Fruit fly (Drosophila melanogaster) whole organism, wandering third instar larva: ENCODE results near the gene CG13074.

Source experiments
- CG32264 ChIP-seq: fragments of 200-800 bp; sonication (Bioruptor generic); optimal IDR thresholded peaks from 2 replicates; lab custom pipeline; 2016; ENCODE audit warnings: missing biosample characterization, missing genetic modification characterization
- CG9705 ChIP-seq: fragments of 200-800 bp; sonication (Bioruptor generic); optimal IDR thresholded peaks from 2 replicates; lab custom pipeline; 2018; ENCODE audit warnings: missing biosample characterization, mild to moderate bottlenecking, missing genetic modification characterization
- CrebA ChIP-seq: fragments of 200-800 bp; sonication (Bioruptor generic); optimal IDR thresholded peaks from 2 replicates; lab custom pipeline; 2016; ENCODE audit warnings: missing biosample characterization, mild to moderate bottlenecking, missing genetic modification characterization, borderline replicate concordance
- Dfd ChIP-seq: fragments of >200 bp; optimal IDR thresholded peaks from 2 replicates; lab custom pipeline; 2017; ENCODE audit warnings: missing biosample characterization, missing genetic modification characterization
- Dif ChIP-seq: fragments of 200-275, 200-300 bp; sonication (Bioruptor generic); optimal IDR thresholded peaks from 2 replicates; lab custom pipeline; 2018; ENCODE audit warnings: missing biosample characterization, missing genetic modification characterization; ENCODE audit not compliant: partially characterized antibody
- GATAd ChIP-seq: sonication (Bioruptor generic); optimal IDR thresholded peaks from 2 replicates; lab custom pipeline; 2016; ENCODE audit warnings: missing biosample characterization, missing genetic modification characterization
- HLH106 ChIP-seq: fragments of 200-800 bp; optimal IDR thresholded peaks from 3 replicates; lab custom pipeline; 2019; ENCODE audit warnings: missing biosample characterization, mild to moderate bottlenecking, missing genetic modification characterization, moderate library complexity
- Hnf4 ChIP-seq: fragments of 200-800 bp; sonication (Bioruptor generic); optimal IDR thresholded peaks from 2 replicates; lab custom pipeline; 2016; ENCODE audit warnings: missing biosample characterization, mild to moderate bottlenecking, missing genetic modification characterization
- Hr83 ChIP-seq: fragments of 200-300 bp; sonication (Bioruptor generic); optimal IDR thresholded peaks from 2 replicates; lab custom pipeline; 2016; ENCODE audit warnings: missing biosample characterization, mild to moderate bottlenecking, missing genetic modification characterization, moderate library complexity; ENCODE audit not compliant: poor library complexity, severe bottlenecking
- Jra ChIP-seq: sonication (Bioruptor generic); optimal IDR thresholded peaks from 2 replicates; lab custom pipeline; 2016; ENCODE audit warnings: missing biosample characterization, missing genetic modification characterization
- Mio ChIP-seq: sonication (Bioruptor generic); optimal IDR thresholded peaks from 2 replicates; lab custom pipeline; 2016; ENCODE audit warnings: missing biosample characterization, missing genetic modification characterization
- Myc ChIP-seq: fragments of >200 bp; optimal IDR thresholded peaks from 2 replicates; lab custom pipeline; 2017
- Rel ChIP-seq, 2 experiments: fragments of 200-800 bp; sonication (Bioruptor generic) in 1 of 2; optimal IDR thresholded peaks; 2 replicates in 1 of 2; 3 replicates in 1 of 2; lab custom pipeline; 2016 to 2019; ENCODE audit warnings: mild to moderate bottlenecking in 2 of 2, missing biosample characterization in 2 of 2, missing genetic modification characterization in 2 of 2, moderate library complexity in 1 of 2
- Sp1 ChIP-seq: fragments of 200-800 bp; sonication (Bioruptor generic); optimal IDR thresholded peaks from 3 replicates; lab custom pipeline; 2019; ENCODE audit warnings: missing biosample characterization, mild to moderate bottlenecking, missing genetic modification characterization, moderate library complexity
- Vsx2 ChIP-seq: fragments of 200-300, 225-300 bp; sonication (Bioruptor generic); optimal IDR thresholded peaks from 2 replicates; lab custom pipeline; 2018; ENCODE audit warnings: missing biosample characterization, missing genetic modification characterization; ENCODE audit not compliant: partially characterized antibody
- br ChIP-seq: fragments of 200-800 bp; sonication (Bioruptor generic); optimal IDR thresholded peaks from 2 replicates; lab custom pipeline; 2016; ENCODE audit warnings: missing biosample characterization, missing genetic modification characterization
- brk ChIP-seq: fragments of 200-800 bp; sonication (Bioruptor generic); optimal IDR thresholded peaks from 2 replicates; lab custom pipeline; 2016; ENCODE audit warnings: missing biosample characterization, mild to moderate bottlenecking, missing genetic modification characterization
- dl ChIP-seq, 2 experiments: fragments of 175-275, 200-275 bp in 1 of 2; fragments of 200-275 bp in 1 of 2; sonication (Bioruptor generic); optimal IDR thresholded peaks; lab custom pipeline; 2018; ENCODE audit warnings: mild to moderate bottlenecking in 2 of 2, missing biosample characterization in 2 of 2, missing genetic modification characterization in 2 of 2, moderate library complexity in 2 of 2; ENCODE audit not compliant: partially characterized antibody in 2 of 2, insufficient read depth in 1 of 2
- dsf ChIP-seq: sonication (Bioruptor generic); optimal IDR thresholded peaks from 2 replicates; lab custom pipeline; 2016; ENCODE audit warnings: missing biosample characterization, missing genetic modification characterization, borderline replicate concordance
- ey ChIP-seq: fragments of 200-800 bp; sonication (Bioruptor generic); optimal IDR thresholded peaks from 2 replicates; lab custom pipeline; 2016; ENCODE audit warnings: missing biosample characterization, missing genetic modification characterization
- foxo ChIP-seq, 2 experiments: fragments of 200-800 bp; sonication (Bioruptor generic); optimal IDR thresholded peaks; 2 replicates in 1 of 2; 3 replicates in 1 of 2; lab custom pipeline; 2016 to 2017; ENCODE audit warnings: missing biosample characterization in 2 of 2, missing genetic modification characterization in 2 of 2
- fru ChIP-seq: fragments of 200-800 bp; sonication (Bioruptor generic); optimal IDR thresholded peaks from 3 replicates; lab custom pipeline; 2016; ENCODE audit warnings: missing biosample characterization, mild to moderate bottlenecking, missing genetic modification characterization
- h ChIP-seq: fragments of 200-800 bp; sonication (Bioruptor generic); optimal IDR thresholded peaks from 3 replicates; lab custom pipeline; 2016; ENCODE audit warnings: missing biosample characterization, mild to moderate bottlenecking, missing genetic modification characterization
- jim ChIP-seq: fragments of 175-275, 200-325 bp; sonication (Bioruptor generic); optimal IDR thresholded peaks from 2 replicates; lab custom pipeline; 2016; ENCODE audit warnings: missing biosample characterization, mild to moderate bottlenecking, missing genetic modification characterization
- lola ChIP-seq: fragments of >200 bp; optimal IDR thresholded peaks from 2 replicates; lab custom pipeline; 2017; ENCODE audit warnings: missing biosample characterization, missing genetic modification characterization
- pan ChIP-seq: fragments of >200 bp; optimal IDR thresholded peaks from 2 replicates; lab custom pipeline; 2017
- psq ChIP-seq: fragments of 200-800 bp; sonication (Bioruptor generic); optimal IDR thresholded peaks from 3 replicates; lab custom pipeline; 2017; ENCODE audit warnings: missing biosample characterization, mild to moderate bottlenecking, missing genetic modification characterization, moderate library complexity
- rgr ChIP-seq: fragments of 200-800 bp; sonication (Bioruptor generic); optimal IDR thresholded peaks from 3 replicates; lab custom pipeline; 2016; ENCODE audit warnings: missing biosample characterization, mild to moderate bottlenecking, missing genetic modification characterization
- sv ChIP-seq: fragments of 200-800 bp; sonication (Bioruptor generic); optimal IDR thresholded peaks from 3 replicates; lab custom pipeline; 2016; ENCODE audit warnings: missing biosample characterization, missing genetic modification characterization
- tai ChIP-seq: sonication (Bioruptor generic); optimal IDR thresholded peaks from 2 replicates; lab custom pipeline; 2016; ENCODE audit warnings: missing biosample characterization, missing genetic modification characterization
- usp ChIP-seq: fragments of >200 bp; optimal IDR thresholded peaks from 2 replicates; lab custom pipeline; 2017; ENCODE audit warnings: missing biosample characterization, missing genetic modification characterization
- woc ChIP-seq: sonication (Bioruptor generic); optimal IDR thresholded peaks from 2 replicates; lab custom pipeline; 2016; ENCODE audit warnings: missing biosample characterization, mild to moderate bottlenecking, missing genetic modification characterization

Gene CG13074

dm6 chr3L:16051719-16052122 is 45.6 kb downstream of the CG13074 start, which contains the start of gene Mbs:
Gene Mbs, plus strand, starts transcription at chr3L:16051959.
- TF ChIP-seq jim (GFP tag; lab: Kevin White, UChicago): no peak
- peak; percentile 52 for TF ChIP-seq Sp1 (GFP tag; lab: Kevin White, UChicago)
- peak; percentile 42 for TF ChIP-seq Hnf4 (GFP tag; lab: Kevin White, UChicago)
- peak; percentile 32 for TF ChIP-seq tai (GFP tag; lab: Kevin White, UChicago)
- peak; percentile 50 for TF ChIP-seq Vsx2
- TF ChIP-seq brk: peak; percentile 37
- TF ChIP-seq Rel (GFP tag; optimal IDR thresholded peaks at IDR 0.05; lab: Kevin White, UChicago): no peak
- peak; percentile 57 for TF ChIP-seq Rel (tag; optimal IDR thresholded peaks at IDR 0.05; lab: Kevin White, UChicago)
- no peak for TF ChIP-seq GATAd (GFP tag; lab: Kevin White, UChicago)
- TF ChIP-seq woc (GFP tag; lab: Kevin White, UChicago): peak; percentile 42
- peak; percentile 24 for TF ChIP-seq HLH106 (tag; lab: Kevin White, UChicago)
- no peak for TF ChIP-seq rgr (GFP tag; lab: Kevin White, UChicago)
- TF ChIP-seq Mio (GFP tag; lab: Kevin White, UChicago): no peak
- TF ChIP-seq, all 38 proteins: peak for 8

- TF ChIP-seq Hnf4 (GFP tag; lab: Kevin White, UChicago) (no peak), Hr83 (GFP tag; lab: Kevin White, UChicago) (no peak), sv (GFP tag; lab: Kevin White, UChicago) (no peak), br (GFP tag; lab: Kevin White, UChicago) (no peak), Vsx2 (peak; percentile 92), woc (GFP tag; lab: Kevin White, UChicago) (no peak), Rel (GFP tag; optimal IDR thresholded peaks at IDR 0.05; lab: Kevin White, UChicago) (no peak), Rel (tag; optimal IDR thresholded peaks at IDR 0.05; lab: Kevin White, UChicago) (peak; percentile 65), dl (GFP tag; optimal IDR thresholded peaks at IDR 0.05; lab: Kevin White, UChicago; ENCODE audit: insufficient read depth in 1 of 2, partially characterized antibody in 2 of 2) (no peak), lola (GFP tag; lab: Kevin White, UChicago) (no peak), HLH106 (tag; lab: Kevin White, UChicago) (peak; percentile 15), h (GFP tag; lab: Kevin White, UChicago) (no peak), tai (GFP tag; lab: Kevin White, UChicago) (no peak), rgr (GFP tag; lab: Kevin White, UChicago) (no peak), usp (GFP tag; lab: Kevin White, UChicago) (no peak), brk (no peak), CG32264 (GFP tag; lab: Kevin White, UChicago) (no peak), Dfd (GFP tag; lab: Kevin White, UChicago) (no peak), ey (GFP tag; lab: Kevin White, UChicago) (no peak), Dif (GFP tag; lab: Kevin White, UChicago) (no peak), fru (GFP tag; lab: Kevin White, UChicago) (no peak), pan (lab: Kevin White, UChicago) (no peak), GATAd (GFP tag; lab: Kevin White, UChicago) (no peak), Myc (lab: Kevin White, UChicago) (peak; percentile 74), dsf (no peak), CG9705 (GFP tag; lab: Kevin White, UChicago) (no peak)
Measured at dm6 chr3L:16050887-16051258, 46.4 kb downstream of the CG13074 start, which contains the start of gene Diap1. Gene Diap1, minus strand, starts transcription at chr3L:16051034.

dm6 chr3L:16049955-16050886 is 47.1 kb downstream of the CG13074 start:
- TF ChIP-seq woc (GFP tag; lab: Kevin White, UChicago) (no peak), br (GFP tag; lab: Kevin White, UChicago) (peak; percentile 2), jim (GFP tag; lab: Kevin White, UChicago) (no peak), Hnf4 (GFP tag; lab: Kevin White, UChicago) (peak; percentile 22), HLH106 (tag; lab: Kevin White, UChicago) (no peak), psq (GFP tag; lab: Kevin White, UChicago) (no peak), usp (GFP tag; lab: Kevin White, UChicago) (no peak), pan (lab: Kevin White, UChicago) (no peak), h (GFP tag; lab: Kevin White, UChicago) (peak; percentile 58), Rel (GFP tag; optimal IDR thresholded peaks at IDR 0.05; lab: Kevin White, UChicago) (no peak), Rel (tag; optimal IDR thresholded peaks at IDR 0.05; lab: Kevin White, UChicago) (peak; percentile 5), brk (peak; percentile 27), dl (GFP tag; optimal IDR thresholded peaks at IDR 0.05; lab: Kevin White, UChicago; ENCODE audit: insufficient read depth in 1 of 2, partially characterized antibody in 2 of 2) (no peak), sv (GFP tag; lab: Kevin White, UChicago) (peak; percentile 32), dsf (no peak), foxo (GFP tag; optimal IDR thresholded peaks at IDR 0.05; lab: Kevin White, UChicago) (no peak), GATAd (GFP tag; lab: Kevin White, UChicago) (no peak), CrebA (GFP tag; lab: Kevin White, UChicago) (peak; percentile 64), Hr83 (GFP tag; lab: Kevin White, UChicago) (peak; percentile 6), Sp1 (GFP tag; lab: Kevin White, UChicago) (peak; percentile 63), Jra (peak; percentile 38)
